Worm (Caenorhabditis elegans) whole organism, midembryonic: ENCODE results near the gene F46B3.9.

Experiments
- T22C8.4 ChIP-seq: fragments of 200-800 bp; sonication (Bioruptor generic); IDR thresholded peaks from 2 replicates; pipeline ENCODE4 v1.3.6; 2022; ENCODE audit warnings: missing genetic modification characterization, missing compliant biosample characterization
- cog-1 ChIP-seq: sonication (generic microtip); optimal IDR thresholded peaks from 2 replicates; lab custom pipeline; 2016; ENCODE audit warnings: missing genetic modification characterization, missing compliant biosample characterization
- flt-1 ChIP-seq: fragments of 200-800 bp; sonication (Bioruptor generic); IDR thresholded peaks from 2 replicates; pipeline ENCODE4 v1.3.6; 2022; ENCODE audit warnings: missing genetic modification characterization, missing compliant biosample characterization
- klf-2 ChIP-seq: fragments of 200-800 bp; sonication (Bioruptor generic); conservative IDR thresholded peaks from 2 replicates; pipeline ENCODE4 v1.3.6; 2022; ENCODE audit warnings: missing genetic modification reagents, missing genetic modification characterization, missing compliant biosample characterization
- med-1 ChIP-seq: sonication (generic microtip); optimal IDR thresholded peaks from 2 replicates; lab custom pipeline; 2017; ENCODE audit warnings: missing genetic modification characterization, mild to moderate bottlenecking, missing compliant biosample characterization, antibody characterized with exemption, missing genetic modification reagents; ENCODE audit not compliant: insufficient read depth
- ref-1 ChIP-seq: fragments of 200-800 bp; sonication (Bioruptor generic); conservative IDR thresholded peaks from 2 replicates; pipeline ENCODE4 v1.3.6; 2022; ENCODE audit warnings: missing genetic modification reagents, missing genetic modification characterization, missing compliant biosample characterization
- tab-1 ChIP-seq: fragments of 200-800 bp; sonication (Bioruptor generic); IDR thresholded peaks from 2 replicates; pipeline ENCODE4 v1.3.6; 2022; ENCODE audit warnings: missing genetic modification characterization, missing compliant biosample characterization
- ztf-23 ChIP-seq: fragments of 200-800 bp; sonication (Bioruptor generic); IDR thresholded peaks from 2 replicates; pipeline ENCODE4 v1.3.6; 2022; ENCODE audit warnings: missing genetic modification reagents, missing genetic modification characterization, missing compliant biosample characterization
- ztf-29 ChIP-seq: fragments of 200-800 bp; sonication (Bioruptor generic); IDR thresholded peaks from 2 replicates; pipeline ENCODE4 v1.3.6; 2022; ENCODE audit warnings: missing genetic modification reagents, missing genetic modification characterization, missing compliant biosample characterization

The F46B3.9 gene

DNA sequence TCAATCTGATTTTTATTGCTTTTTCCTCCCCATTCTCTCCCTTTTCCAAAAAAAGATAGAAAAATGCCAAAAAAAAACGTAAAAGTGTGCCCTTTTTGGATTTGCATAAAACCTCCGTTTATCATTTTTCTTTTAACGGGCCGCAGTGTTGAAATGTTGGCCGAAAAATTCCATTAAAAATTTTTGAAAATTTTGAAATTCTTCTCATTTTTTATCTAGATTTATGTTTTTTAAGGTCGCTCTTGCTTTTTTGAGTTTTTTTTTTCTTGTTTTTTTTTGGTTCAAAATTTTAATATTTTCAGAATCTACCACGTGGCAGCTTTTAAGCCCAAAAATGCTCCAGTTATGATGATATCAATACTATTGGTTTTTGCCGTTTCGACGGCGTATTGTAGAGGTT, 28.4 kb upstream of the F46B3.9 start, which contains the start of gene mnr-1:
Gene mnr-1, plus strand, starts transcription at position 301 of the 400 bp plus-strand sequence.
- TF ChIP-seq cog-1 (tag; lab: Kevin White, UChicago) (no peak), ref-1 (GFP tag; lab: Robert Waterston, UW) (no peak), med-1 (GFP tag; lab: Kevin White, UChicago) (no peak), ztf-23 (no peak), T22C8.4 (GFP tag; lab: Robert Waterston, UW) (no peak), flt-1 (GFP tag; lab: Robert Waterston, UW) (no peak), klf-2 (no peak), tab-1 (GFP tag; lab: Robert Waterston, UW) (no peak), ztf-29 (GFP tag; lab: Robert Waterston, UW) (no peak)

DNA sequence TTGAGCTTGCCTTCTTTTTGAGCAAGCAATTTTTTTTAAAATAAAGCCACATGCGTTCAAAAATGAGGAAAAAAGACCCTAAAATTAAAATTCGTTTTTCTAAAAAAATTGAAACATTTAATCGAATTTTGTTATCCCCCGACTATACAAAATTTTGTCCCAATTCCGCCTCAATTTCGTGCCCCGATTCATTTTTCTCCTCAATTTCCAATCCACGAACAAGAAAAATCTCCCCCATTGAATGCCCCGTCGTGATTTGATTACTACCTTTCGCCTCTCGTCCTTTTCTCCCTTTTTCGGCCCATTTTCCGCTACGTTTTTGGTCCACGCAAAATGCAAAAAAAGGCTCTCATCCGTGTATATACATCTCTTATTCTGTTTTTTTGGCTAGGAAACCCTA, 26.0 kb upstream of the F46B3.9 start:
- TF ChIP-seq klf-2 (no peak), cog-1 (tag; lab: Kevin White, UChicago) (no peak), T22C8.4 (GFP tag; lab: Robert Waterston, UW) (no peak), ztf-29 (GFP tag; lab: Robert Waterston, UW) (no peak), tab-1 (GFP tag; lab: Robert Waterston, UW) (no peak), ztf-23 (no peak), flt-1 (GFP tag; lab: Robert Waterston, UW) (no peak), ref-1 (GFP tag; lab: Robert Waterston, UW) (no peak), med-1 (GFP tag; lab: Kevin White, UChicago) (no peak)

DNA sequence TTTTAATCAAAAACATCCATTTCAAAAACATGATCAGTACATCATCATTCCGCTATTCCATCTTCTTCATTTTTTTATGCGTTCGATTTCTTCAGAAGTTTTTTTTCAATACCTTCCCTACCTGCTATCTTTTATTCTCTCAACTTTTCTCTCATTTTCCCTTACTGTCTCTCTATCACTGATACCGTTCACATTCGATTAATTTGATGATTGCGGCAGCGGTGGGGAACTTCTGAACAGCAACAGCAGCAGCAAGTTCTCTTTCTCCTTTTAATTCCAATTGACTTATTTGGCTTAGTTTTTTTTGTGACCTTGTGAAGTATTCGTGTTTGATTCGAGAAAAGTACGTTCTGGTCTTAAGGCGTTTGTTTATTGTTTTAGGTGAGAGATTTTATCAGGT, 22.9 kb upstream of the F46B3.9 start:
- no peak for TF ChIP-seq T22C8.4 (GFP tag; lab: Robert Waterston, UW)
- TF ChIP-seq ztf-29 (GFP tag; lab: Robert Waterston, UW): no peak
- TF ChIP-seq tab-1 (GFP tag; lab: Robert Waterston, UW): no peak
- no peak for TF ChIP-seq flt-1 (GFP tag; lab: Robert Waterston, UW)
- no peak for TF ChIP-seq med-1 (GFP tag; lab: Kevin White, UChicago)
- no peak for TF ChIP-seq ztf-23
- no peak for TF ChIP-seq cog-1 (tag; lab: Kevin White, UChicago)
- TF ChIP-seq klf-2: no peak
- TF ChIP-seq ref-1 (GFP tag; lab: Robert Waterston, UW): no peak

DNA sequence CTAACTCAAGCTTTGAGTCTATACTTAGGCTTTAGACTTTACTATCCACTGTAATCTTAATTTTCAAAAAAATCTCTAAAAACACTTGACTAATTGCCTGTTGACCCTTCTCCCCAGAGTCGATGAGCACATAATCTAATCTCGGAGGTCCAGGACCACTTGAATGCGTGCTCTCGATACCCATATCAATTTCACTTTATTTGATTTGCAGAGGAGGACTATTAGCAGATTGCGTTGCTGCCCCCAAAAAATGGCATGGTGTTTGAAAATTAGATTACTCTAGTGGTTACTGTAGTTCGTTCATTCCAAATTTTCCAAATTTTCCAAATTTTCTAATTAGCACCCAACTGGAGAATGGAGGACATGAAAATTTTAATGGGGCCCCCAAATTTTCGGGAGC, 19.5 kb upstream of the F46B3.9 start:
- TF ChIP-seq ref-1 (GFP tag; lab: Robert Waterston, UW): no peak
- no peak for TF ChIP-seq ztf-29 (GFP tag; lab: Robert Waterston, UW)
- no peak for TF ChIP-seq cog-1 (tag; lab: Kevin White, UChicago)
- TF ChIP-seq ztf-23: no peak
- TF ChIP-seq flt-1 (GFP tag; lab: Robert Waterston, UW): no peak
- no peak for TF ChIP-seq klf-2
- no peak for TF ChIP-seq med-1 (GFP tag; lab: Kevin White, UChicago)
- TF ChIP-seq tab-1 (GFP tag; lab: Robert Waterston, UW): no peak
- no peak for TF ChIP-seq T22C8.4 (GFP tag; lab: Robert Waterston, UW)

- TF ChIP-seq med-1 (GFP tag; lab: Kevin White, UChicago) (no peak), klf-2 (no peak), ztf-29 (GFP tag; lab: Robert Waterston, UW) (no peak), ref-1 (GFP tag; lab: Robert Waterston, UW) (no peak), ztf-23 (no peak), cog-1 (tag; lab: Kevin White, UChicago) (no peak), T22C8.4 (GFP tag; lab: Robert Waterston, UW) (no peak), tab-1 (GFP tag; lab: Robert Waterston, UW) (no peak), flt-1 (GFP tag; lab: Robert Waterston, UW) (no peak)
Observed at ce11 chrV:20641896-20642295, 16.0 kb upstream of the F46B3.9 start, which contains the start of gene srxa-15. srxa-15 (plus strand) TSS chrV:20642196.

DNA sequence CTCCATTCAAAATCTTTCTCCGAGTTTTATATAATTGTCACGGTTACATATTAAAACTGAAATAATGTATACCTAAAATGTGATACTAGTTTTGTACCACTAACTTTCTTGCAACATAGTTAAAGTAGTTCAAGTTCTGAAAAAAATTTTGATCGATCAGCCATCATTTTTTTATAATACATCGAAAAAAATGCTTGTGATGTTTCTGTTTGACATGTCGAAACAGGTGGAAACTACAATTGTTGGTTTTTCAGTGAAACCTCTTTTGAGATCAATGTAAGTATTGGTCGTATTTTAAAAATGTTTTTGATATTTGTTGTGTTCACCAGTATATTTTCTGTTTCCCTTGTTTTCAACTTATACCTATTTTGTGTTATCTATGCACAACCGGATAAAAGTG, 13.4 kb upstream of the F46B3.9 start, which contains the start of gene srxa-14:
Gene srxa-14, plus strand, starts transcription at position 301 of the 400 bp plus-strand sequence.
- no peak for TF ChIP-seq klf-2
- no peak for TF ChIP-seq cog-1 (tag; lab: Kevin White, UChicago)
- TF ChIP-seq flt-1 (GFP tag; lab: Robert Waterston, UW): no peak
- TF ChIP-seq tab-1 (GFP tag; lab: Robert Waterston, UW): no peak
- TF ChIP-seq med-1 (GFP tag; lab: Kevin White, UChicago): no peak
- TF ChIP-seq ref-1 (GFP tag; lab: Robert Waterston, UW): no peak

- no peak for TF ChIP-seq klf-2
- no peak for TF ChIP-seq tab-1 (GFP tag; lab: Robert Waterston, UW)
- TF ChIP-seq med-1 (GFP tag; lab: Kevin White, UChicago): no peak
- no peak for TF ChIP-seq ref-1 (GFP tag; lab: Robert Waterston, UW)
- no peak for TF ChIP-seq T22C8.4 (GFP tag; lab: Robert Waterston, UW)
Observed at ce11 chrV:20638344-20638743, 12.4 kb upstream of the F46B3.9 start, which contains the start of gene Y44A6B.3. Y44A6B.3 (minus strand) TSS chrV:20638444.

- TF ChIP-seq ztf-29 (GFP tag; lab: Robert Waterston, UW) (no peak), tab-1 (GFP tag; lab: Robert Waterston, UW) (no peak), T22C8.4 (GFP tag; lab: Robert Waterston, UW) (no peak)
Observed at ce11 chrV:20636855-20637254, 10.9 kb upstream of the F46B3.9 start, which contains the start of gene ttr-13. ttr-13 (minus strand) TSS chrV:20636955.

DNA sequence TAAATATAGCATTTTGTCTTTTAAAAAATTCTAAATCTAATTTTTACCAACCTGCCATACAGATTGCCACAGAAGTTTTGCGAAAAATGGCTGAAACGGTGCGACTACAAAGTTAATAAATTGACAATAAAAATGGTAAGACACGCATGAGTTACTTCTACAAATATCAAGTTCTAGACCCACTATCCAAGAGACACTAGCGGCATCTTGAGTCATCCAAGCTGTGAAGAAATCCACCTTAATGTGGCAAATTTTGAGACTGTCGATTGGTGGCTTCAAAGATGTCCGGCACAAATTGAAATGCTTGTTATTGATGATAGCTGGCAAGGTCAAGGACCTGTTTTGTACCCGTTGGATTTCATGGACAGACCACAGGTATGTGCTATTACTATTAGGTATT, 8.4 kb upstream of the F46B3.9 start, which contains the start of gene F46B3.16:
Gene F46B3.16, plus strand, starts transcription at position 301 of the 400 bp plus-strand sequence.
- TF ChIP-seq T22C8.4 (GFP tag; lab: Robert Waterston, UW) (no peak), med-1 (GFP tag; lab: Kevin White, UChicago) (no peak), cog-1 (tag; lab: Kevin White, UChicago) (no peak), ztf-29 (GFP tag; lab: Robert Waterston, UW) (no peak), ref-1 (GFP tag; lab: Robert Waterston, UW) (no peak), klf-2 (no peak), flt-1 (GFP tag; lab: Robert Waterston, UW) (no peak), ztf-23 (no peak), tab-1 (GFP tag; lab: Robert Waterston, UW) (no peak)
